Worm (Caenorhabditis elegans) whole organism, L1 larva: Measurements from ENCODE around the gene metl-13.
"Not testable (repeated sequence)": the region's sequence is repeated elsewhere in the genome, so short reads cannot be mapped to it uniquely, and the experiment has no call there.

Experiments used
- F16B12.6 ChIP-seq: fragments of 150-350 bp; optimal IDR thresholded peaks from 2 replicates; lab custom pipeline; 2014; ENCODE audit warnings: missing biosample characterization, missing genetic modification characterization
- aly-2 ChIP-seq: fragments of 150-350 bp; optimal IDR thresholded peaks from 2 replicates; lab custom pipeline; 2014; ENCODE audit warnings: missing biosample characterization, missing genetic modification characterization
- ceh-63 ChIP-seq: fragments of 200-800 bp; sonication (Bioruptor generic); optimal IDR thresholded peaks from 2 replicates; lab custom pipeline; 2018; ENCODE audit warnings: mild to moderate bottlenecking, missing genetic modification characterization, missing compliant biosample characterization
- ceh-8 ChIP-seq: fragments of 200-800 bp; sonication (Bioruptor generic); optimal IDR thresholded peaks from 2 replicates; lab custom pipeline; 2018; ENCODE audit warnings: mild to moderate bottlenecking, missing genetic modification characterization, moderate library complexity, missing compliant biosample characterization
- ceh-88 ChIP-seq: fragments of 200-800 bp; sonication (Bioruptor generic); IDR thresholded peaks from 2 replicates; pipeline ENCODE4 v1.3.6; 2022; ENCODE audit warnings: missing genetic modification characterization, missing compliant biosample characterization
- ces-1 ChIP-seq: fragments of 150-350 bp; optimal IDR thresholded peaks from 2 replicates; lab custom pipeline; 2014; ENCODE audit warnings: missing biosample characterization, missing genetic modification reagents, missing genetic modification characterization
- efl-1 ChIP-seq, 4 experiments: fragments of 150-350 bp; optimal IDR thresholded peaks in 3 of 4; peaks in 1 of 4; 1 replicate in 1 of 4; 2 replicates in 3 of 4; lab custom pipeline; 2014; ENCODE audit warnings: missing biosample characterization in 2 of 4, missing genetic modification characterization in 2 of 4, missing genetic modification reagents in 2 of 4
- elt-2 ChIP-seq: sonication (generic microtip); optimal IDR thresholded peaks from 2 replicates; lab custom pipeline; 2016; ENCODE audit warnings: missing genetic modification characterization, mild to moderate bottlenecking, inconsistent platforms, missing compliant biosample characterization, missing genetic modification reagents
- fkh-4 ChIP-seq: sonication (generic microtip); optimal IDR thresholded peaks from 2 replicates; lab custom pipeline; 2016; ENCODE audit warnings: missing compliant biosample characterization, missing genetic modification characterization, borderline replicate concordance
- fkh-8 ChIP-seq: sonication (generic microtip); optimal IDR thresholded peaks from 2 replicates; lab custom pipeline; 2016; ENCODE audit warnings: mild to moderate bottlenecking, missing genetic modification characterization, missing compliant biosample characterization
- grh-1 ChIP-seq: fragments of 200-800 bp; sonication (Bioruptor generic); IDR thresholded peaks from 2 replicates; pipeline ENCODE4 v1.3.6; 2022; ENCODE audit warnings: missing genetic modification reagents, missing genetic modification characterization, missing compliant biosample characterization
- hpl-2 ChIP-seq: fragments of 150-350 bp; optimal IDR thresholded peaks from 2 replicates; lab custom pipeline; 2014; ENCODE audit warnings: missing biosample characterization, missing genetic modification reagents, missing genetic modification characterization
- jun-1 ChIP-seq: fragments of 150-350 bp; optimal IDR thresholded peaks from 2 replicates; lab custom pipeline; 2014; ENCODE audit warnings: missing biosample characterization, missing genetic modification reagents, missing genetic modification characterization
- lin-13 ChIP-seq: fragments of 150-350 bp; optimal IDR thresholded peaks from 2 replicates; lab custom pipeline; 2014; ENCODE audit warnings: missing biosample characterization, missing genetic modification reagents, missing genetic modification characterization
- lin-39 ChIP-seq: fragments of 150-350 bp; optimal IDR thresholded peaks from 2 replicates; lab custom pipeline; 2014; ENCODE audit warnings: missing biosample characterization, missing genetic modification reagents, missing genetic modification characterization
- mab-9 ChIP-seq: fragments of 200-800 bp; sonication (Bioruptor generic); IDR thresholded peaks from 2 replicates; pipeline ENCODE4 v1.3.6; 2022; ENCODE audit warnings: missing genetic modification reagents, missing genetic modification characterization, missing compliant biosample characterization
- nhr-28 ChIP-seq: fragments of 150-350 bp; optimal IDR thresholded peaks from 2 replicates; lab custom pipeline; 2014; ENCODE audit warnings: missing biosample characterization, missing genetic modification characterization
- nhr-76 ChIP-seq: sonication (generic microtip); optimal IDR thresholded peaks from 2 replicates; lab custom pipeline; 2017; ENCODE audit warnings: missing biosample characterization, missing genetic modification characterization
- nhr-85 ChIP-seq: sonication (generic microtip); peaks from one replicate; lab custom pipeline; 2016; ENCODE audit warnings: missing genetic modification characterization, inconsistent platforms, missing compliant biosample characterization
- pax-3 ChIP-seq: fragments of 200-800 bp; sonication (Bioruptor generic); optimal IDR thresholded peaks from 2 replicates; lab custom pipeline; 2018; ENCODE audit warnings: mild to moderate bottlenecking, missing genetic modification characterization, moderate library complexity, missing compliant biosample characterization
- skn-1 ChIP-seq: fragments of 150-350 bp; optimal IDR thresholded peaks from 2 replicates; lab custom pipeline; 2014; ENCODE audit warnings: missing biosample characterization, missing genetic modification characterization
- snu-23 ChIP-seq: sonication (generic microtip); optimal IDR thresholded peaks from 2 replicates; lab custom pipeline; 2016; ENCODE audit warnings: missing genetic modification characterization, missing compliant biosample characterization
- tbx-2 ChIP-seq: sonication (generic microtip); optimal IDR thresholded peaks from 2 replicates; lab custom pipeline; 2016; ENCODE audit warnings: missing genetic modification characterization, missing compliant biosample characterization
- unc-62 ChIP-seq: fragments of 150-350 bp; optimal IDR thresholded peaks from 2 replicates; lab custom pipeline; 2014; ENCODE audit warnings: missing biosample characterization, missing genetic modification reagents, missing genetic modification characterization
- vab-15 ChIP-seq: sonication (generic microtip); optimal IDR thresholded peaks from 2 replicates; lab custom pipeline; 2017; ENCODE audit warnings: missing genotype, mild to moderate bottlenecking, missing genetic modification characterization, missing compliant biosample characterization
- zag-1 ChIP-seq: fragments of 150-350 bp; optimal IDR thresholded peaks from 2 replicates; lab custom pipeline; 2014; ENCODE audit warnings: missing biosample characterization, missing genetic modification characterization

Gene metl-13

ce11 chrIV:6590029-6590428 lies 44.9 kb upstream of the metl-13 start, which contains the start of the genes lec-11 and irld-7:
TSS of gene lec-11 (minus strand) at chrIV:6590154.
TSS of gene irld-7 (plus strand) at chrIV:6590360.
- TF ChIP-seq aly-2 (tag; lab: Kevin White, UChicago) = no peak
- no peak for TF ChIP-seq ceh-88 (GFP tag; lab: Robert Waterston, UW)
- TF ChIP-seq jun-1 (tag; lab: Kevin White, UChicago) = no peak
- peak; percentile 46 for TF ChIP-seq elt-2 (tag; lab: Kevin White, UChicago)
- TF ChIP-seq fkh-4 (tag; lab: Kevin White, UChicago) = no peak

ce11 chrIV:6591010-6591746 lies 43.7 kb upstream of the metl-13 start, which contains the start of the genes nspb-1 and nspb-2:
TSS of gene nspb-1 (minus strand) at chrIV:6591110.
TSS of gene nspb-2 (plus strand) at chrIV:6591696.
- not testable (repeated sequence) for TF ChIP-seq F16B12.6 (tag; lab: Kevin White, UChicago); ces-1 (GFP tag; lab: Kevin White, UChicago); tbx-2 (tag; lab: Kevin White, UChicago)

ce11 chrIV:6594871-6595270 lies 40.0 kb upstream of the metl-13 start, which contains the start of gene nspb-3:
TSS of gene nspb-3 (minus strand) at chrIV:6594971.
- not testable (repeated sequence) for TF ChIP-seq nhr-76 (tag; lab: Kevin White, UChicago); ceh-63 (GFP tag; lab: Kevin White, UChicago); hpl-2 (GFP tag; lab: Kevin White, UChicago)

ce11 chrIV:6595912-6596311 lies 39.0 kb upstream of the metl-13 start, which contains the start of gene F38A5.22:
TSS of gene F38A5.22 (minus strand) at chrIV:6595940.
- TF ChIP-seq nhr-28 (no peak), grh-1 (GFP tag; lab: Robert Waterston, UW) (no peak), nhr-85 (no peak), vab-15 (tag; lab: Kevin White, UChicago) (no peak), ceh-8 (GFP tag; lab: Kevin White, UChicago) (no peak), nhr-76 (tag; lab: Kevin White, UChicago) (no peak), efl-1 (optimal IDR thresholded peaks at IDR 0.05; lab: Kevin White, UChicago) (no peak), efl-1 (GFP tag; optimal IDR thresholded peaks at IDR 0.05 in 1 of 2; lab: Kevin White, UChicago) (no peak), lin-39 (no peak), zag-1 (no peak), lin-13 (GFP tag; lab: Kevin White, UChicago) (no peak), mab-9 (no peak)
- TF ChIP-seq, all 84 proteins: peak for 0

ce11 chrIV:6597298-6597697 lies 37.6 kb upstream of the metl-13 start, which contains the start of gene F38A5.6:
TSS of gene F38A5.6 (minus strand) at chrIV:6597398.
- no peak for TF ChIP-seq zag-1
- TF ChIP-seq efl-1 (optimal IDR thresholded peaks at IDR 0.05; lab: Kevin White, UChicago) = no peak
- TF ChIP-seq efl-1 (GFP tag; optimal IDR thresholded peaks at IDR 0.05 in 1 of 2; lab: Kevin White, UChicago) = peak in 1 of 2 experiments; percentile 88

ce11 chrIV:6597918-6598317 lies 37.0 kb upstream of the metl-13 start, which contains the start of gene nspb-4:
TSS of gene nspb-4 (plus strand) at chrIV:6598218.
- TF ChIP-seq pax-3; unc-62 (GFP tag; lab: Kevin White, UChicago); ceh-88 (GFP tag; lab: Robert Waterston, UW): not testable (repeated sequence)

ce11 chrIV:6598740-6599139 lies 36.1 kb upstream of the metl-13 start, which contains the start of gene nspb-5:
TSS of gene nspb-5 (plus strand) at chrIV:6599040.
- not testable (repeated sequence) for TF ChIP-seq skn-1 (tag; lab: Kevin White, UChicago); snu-23 (GFP tag; lab: Kevin White, UChicago); fkh-8 (tag; lab: Kevin White, UChicago)
